Fruit fly (Drosophila melanogaster) whole organism, embryonic: ENCODE results near the gene CG3777.

Experiments used
- CG11504 ChIP-seq: fragments of 200-800 bp; sonication (Bioruptor generic); optimal IDR thresholded peaks from 3 replicates; lab custom pipeline; 2019; ENCODE audit warnings: missing biosample characterization, mild to moderate bottlenecking, missing genetic modification characterization, moderate library complexity
- CG12769 ChIP-seq: fragments of 200-800 bp; sonication (Bioruptor generic); optimal IDR thresholded peaks from 2 replicates; lab custom pipeline; 2019; ENCODE audit warnings: missing biosample characterization, mild to moderate bottlenecking, missing genetic modification characterization, moderate library complexity
- CG13894 ChIP-seq: fragments of 200-800 bp; sonication (Bioruptor generic); optimal IDR thresholded peaks from 3 replicates; lab custom pipeline; 2018; ENCODE audit warnings: missing biosample characterization, mild to moderate bottlenecking, missing genetic modification characterization, moderate library complexity
- CG1647 ChIP-seq: fragments of 200-800 bp; sonication (Bioruptor generic); optimal IDR thresholded peaks from 3 replicates; lab custom pipeline; 2016; ENCODE audit warnings: missing biosample characterization, missing genetic modification characterization
- CG18262 ChIP-seq: fragments of 200-800 bp; optimal IDR thresholded peaks from 3 replicates; lab custom pipeline; 2019; ENCODE audit warnings: missing biosample characterization, mild to moderate bottlenecking, missing genetic modification characterization, moderate library complexity
- CG2199 ChIP-seq: fragments of 200-800 bp; sonication (Bioruptor generic); IDR thresholded peaks from 3 replicates; pipeline ENCODE4 v1.3.6; 2022; ENCODE audit warnings: missing biosample characterization, missing genetic modification characterization
- CG34422 ChIP-seq: fragments of 200-800 bp; sonication (Bioruptor generic); IDR thresholded peaks from 3 replicates; pipeline ENCODE4 v1.3.6; 2022; ENCODE audit warnings: missing biosample characterization, missing genetic modification characterization
- CG4328 ChIP-seq: fragments of 200-800 bp; sonication (Bioruptor generic); optimal IDR thresholded peaks from 3 replicates; lab custom pipeline; 2017; ENCODE audit warnings: missing biosample characterization, missing genetic modification reagents, missing genetic modification characterization
- CG4360 ChIP-seq: fragments of 200-800 bp; sonication (Bioruptor generic); IDR thresholded peaks from 2 replicates; pipeline ENCODE4 v1.3.6; 2022; ENCODE audit warnings: missing biosample characterization, missing genetic modification characterization
- CG6175 ChIP-seq: fragments of 200-800 bp; sonication (Bioruptor generic); IDR thresholded peaks from 3 replicates; pipeline ENCODE4 v1.3.6; 2022; ENCODE audit warnings: missing biosample characterization, missing genetic modification characterization
- CG8281 ChIP-seq: fragments of 200-800 bp; sonication (Bioruptor generic); optimal IDR thresholded peaks from 2 replicates; lab custom pipeline; 2018; ENCODE audit warnings: missing biosample characterization, mild to moderate bottlenecking, missing genetic modification characterization, moderate library complexity
- CrebB ChIP-seq: fragments of 200-800 bp; sonication (Bioruptor generic); optimal IDR thresholded peaks from 3 replicates; lab custom pipeline; 2018; ENCODE audit warnings: missing biosample characterization, mild to moderate bottlenecking, missing genetic modification characterization
- Deaf1 ChIP-seq: fragments of 200-800 bp; optimal IDR thresholded peaks from 3 replicates; lab custom pipeline; 2019; ENCODE audit warnings: missing biosample characterization, mild to moderate bottlenecking, missing genetic modification characterization, moderate library complexity
- Dek ChIP-seq: fragments of 200-800 bp; sonication (Bioruptor generic); optimal IDR thresholded peaks from 3 replicates; lab custom pipeline; 2019; ENCODE audit warnings: missing biosample characterization, mild to moderate bottlenecking, missing genetic modification characterization, moderate library complexity
- Ets65A ChIP-seq: fragments of 200-800 bp; sonication (Bioruptor generic); peaks from one replicate; lab custom pipeline; 2016; ENCODE audit warnings: missing biosample characterization, missing genetic modification characterization
- HLH3B ChIP-seq: fragments of 200-800 bp; sonication (Bioruptor generic); IDR thresholded peaks from 2 replicates; pipeline ENCODE4 v1.3.6; 2022; ENCODE audit warnings: missing biosample characterization, missing genetic modification characterization
- Hr51 ChIP-seq, 2 experiments: fragments of 200-800 bp; sonication (Bioruptor generic); optimal IDR thresholded peaks; 2 replicates in 1 of 2; 3 replicates in 1 of 2; lab custom pipeline; 2016 to 2018; ENCODE audit warnings: missing biosample characterization in 2 of 2, missing genetic modification characterization in 2 of 2, mild to moderate bottlenecking in 1 of 2, moderate library complexity in 1 of 2
- Lpt ChIP-seq: fragments of >200 bp; optimal IDR thresholded peaks from 2 replicates; lab custom pipeline; 2018; ENCODE audit warnings: missing biosample characterization, missing genetic modification characterization
- Max ChIP-seq: fragments of 200-800 bp; sonication (Bioruptor generic); optimal IDR thresholded peaks from 2 replicates; lab custom pipeline; 2016; ENCODE audit warnings: missing biosample characterization, mild to moderate bottlenecking, missing genetic modification characterization
- Med ChIP-seq: fragments of 200-800 bp; sonication (Bioruptor generic); peaks from one replicate; lab custom pipeline; 2016; ENCODE audit warnings: missing biosample characterization, missing genetic modification characterization, mild to moderate bottlenecking, inconsistent platforms, moderate library complexity
- Mes4 ChIP-seq: fragments of 200-800 bp; sonication (Bioruptor generic); optimal IDR thresholded peaks from 2 replicates; lab custom pipeline; 2016; ENCODE audit warnings: missing biosample characterization, missing genetic modification characterization
- Mrtf ChIP-seq: fragments of 200-800 bp; sonication (Bioruptor generic); IDR thresholded peaks from 3 replicates; pipeline ENCODE4 v1.3.6; 2022; ENCODE audit warnings: missing biosample characterization, missing genetic modification characterization
- Trl ChIP-seq, 3 experiments: fragments of >200 bp in 2 of 3; fragments of 200-800 bp in 1 of 3; sonication (Bioruptor generic) in 1 of 3; optimal IDR thresholded peaks; 2 replicates in 1 of 3; 3 replicates in 2 of 3; lab custom pipeline; 2016 to 2017; ENCODE audit warnings: missing biosample characterization in 1 of 3, missing genetic modification characterization in 1 of 3
- bbx ChIP-seq: fragments of 200-800 bp; sonication (Bioruptor generic); IDR thresholded peaks from 2 replicates; pipeline ENCODE4 v1.3.6; 2022; ENCODE audit warnings: missing biosample characterization, missing genetic modification characterization; ENCODE audit not compliant: partially characterized antibody
- bigmax ChIP-seq: fragments of 200-800 bp; sonication (Bioruptor generic); optimal IDR thresholded peaks from 2 replicates; lab custom pipeline; 2018; ENCODE audit warnings: missing biosample characterization, mild to moderate bottlenecking, missing genetic modification characterization
- br ChIP-seq: fragments of >200 bp; optimal IDR thresholded peaks from 2 replicates; lab custom pipeline; 2017
- caup ChIP-seq: fragments of 200-800 bp; sonication (Bioruptor generic); optimal IDR thresholded peaks from 3 replicates; lab custom pipeline; 2017; ENCODE audit warnings: missing biosample characterization, mild to moderate bottlenecking, missing genetic modification characterization, moderate library complexity; ENCODE audit not compliant: severe bottlenecking
- chinmo ChIP-seq: fragments of 200-800 bp; sonication (Bioruptor generic); IDR thresholded peaks from 4 replicates; pipeline ENCODE4 v1.3.6; 2022; ENCODE audit warnings: missing biosample characterization, missing genetic modification characterization; ENCODE audit not compliant: partially characterized antibody
- ftz-f1 ChIP-seq: fragments of 200-800 bp; sonication (Bioruptor generic); optimal IDR thresholded peaks from 2 replicates; lab custom pipeline; 2016; ENCODE audit warnings: missing biosample characterization, missing genetic modification characterization
- gem ChIP-seq: fragments of 200-800 bp; sonication (Bioruptor generic); optimal IDR thresholded peaks from 2 replicates; lab custom pipeline; 2019; ENCODE audit warnings: missing biosample characterization, mild to moderate bottlenecking, missing genetic modification characterization, moderate library complexity
- kay ChIP-seq: fragments of 200-800 bp; sonication (Bioruptor generic); optimal IDR thresholded peaks from 2 replicates; lab custom pipeline; 2016; ENCODE audit warnings: missing biosample characterization, missing genetic modification characterization
- kni ChIP-seq: fragments of 200-800 bp; sonication (Bioruptor generic); optimal IDR thresholded peaks from 3 replicates; lab custom pipeline; 2017; ENCODE audit warnings: mild to moderate bottlenecking, missing biosample characterization, missing genetic modification reagents, missing genetic modification characterization
- scrt ChIP-seq: fragments of 200-800 bp; sonication (Bioruptor generic); optimal IDR thresholded peaks from 2 replicates; lab custom pipeline; 2018; ENCODE audit warnings: missing biosample characterization, mild to moderate bottlenecking, missing genetic modification characterization, moderate library complexity
- sens ChIP-seq: fragments of 200-800 bp; sonication (Bioruptor generic); peaks from one replicate; lab custom pipeline; 2016; ENCODE audit warnings: missing biosample characterization, missing genetic modification characterization
- tin ChIP-seq: fragments of 200-800 bp; sonication (Bioruptor generic); optimal IDR thresholded peaks from 3 replicates; lab custom pipeline; 2016; ENCODE audit warnings: missing biosample characterization, missing genetic modification characterization
- tio ChIP-seq: fragments of 200-800 bp; sonication (Bioruptor generic); optimal IDR thresholded peaks from 2 replicates; lab custom pipeline; 2017; ENCODE audit warnings: missing biosample characterization, missing genetic modification characterization, inconsistent platforms
- wor ChIP-seq: fragments of 200-800 bp; sonication (Bioruptor generic); IDR thresholded peaks from 2 replicates; pipeline ENCODE4 v1.3.6; 2022; ENCODE audit warnings: missing biosample characterization, missing genetic modification characterization
- yki ChIP-seq: fragments of >200 bp; optimal IDR thresholded peaks from 3 replicates; lab custom pipeline; 2018

The CG3777 gene

DNA sequence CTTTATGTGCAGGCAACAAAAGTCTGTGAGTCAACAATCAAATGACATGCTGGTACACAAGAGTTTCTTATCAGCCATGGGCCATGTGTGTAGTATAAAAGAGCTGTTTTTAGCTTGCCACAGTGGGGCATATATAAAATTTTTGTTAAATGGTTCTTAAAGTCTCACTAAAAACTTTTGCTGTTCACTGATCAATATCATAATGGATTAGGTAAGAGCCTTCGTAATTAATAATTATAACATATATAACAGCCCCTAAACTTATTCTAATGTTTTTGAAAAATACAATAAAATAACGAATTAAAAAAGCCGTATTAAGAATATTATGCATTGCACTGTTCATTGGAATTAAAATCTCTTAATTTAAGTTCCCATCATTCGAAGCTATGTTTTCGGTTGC is 13.8 kb downstream of the CG3777 start (continued):
- TF ChIP-seq CG8281 (no peak), ftz-f1 (GFP tag; lab: Kevin White, UChicago) (no peak), CG1647 (GFP tag; lab: Kevin White, UChicago) (no peak), kni (GFP tag; lab: Kevin White, UChicago) (no peak), bigmax (GFP tag; lab: Kevin White, UChicago) (no peak), CG34422 (GFP tag; lab: Robert Waterston, UW) (no peak), sens (GFP tag; lab: Kevin White, UChicago) (peak; percentile 69), tio (GFP tag; lab: Kevin White, UChicago) (peak; percentile 5), yki (lab: Kevin White, UChicago) (no peak), br (lab: Kevin White, UChicago) (no peak), caup (no peak), CG11504 (tag; lab: Kevin White, UChicago) (peak; percentile 15), CG18262 (peak; percentile 20), Dek (tag; lab: Kevin White, UChicago) (no peak), Trl (optimal IDR thresholded peaks at IDR 0.05; lab: Kevin White, UChicago) (no peak), Trl (GFP tag; optimal IDR thresholded peaks at IDR 0.05; lab: Kevin White, UChicago) (no peak), CG12769 (tag; lab: Kevin White, UChicago) (no peak), gem (tag; lab: Kevin White, UChicago) (peak; percentile 40), Mes4 (GFP tag; lab: Kevin White, UChicago) (no peak), Max (GFP tag; lab: Kevin White, UChicago) (no peak), CrebB (tag; lab: Kevin White, UChicago) (no peak)
- TF ChIP-seq, all 482 proteins: peak for 6

DNA sequence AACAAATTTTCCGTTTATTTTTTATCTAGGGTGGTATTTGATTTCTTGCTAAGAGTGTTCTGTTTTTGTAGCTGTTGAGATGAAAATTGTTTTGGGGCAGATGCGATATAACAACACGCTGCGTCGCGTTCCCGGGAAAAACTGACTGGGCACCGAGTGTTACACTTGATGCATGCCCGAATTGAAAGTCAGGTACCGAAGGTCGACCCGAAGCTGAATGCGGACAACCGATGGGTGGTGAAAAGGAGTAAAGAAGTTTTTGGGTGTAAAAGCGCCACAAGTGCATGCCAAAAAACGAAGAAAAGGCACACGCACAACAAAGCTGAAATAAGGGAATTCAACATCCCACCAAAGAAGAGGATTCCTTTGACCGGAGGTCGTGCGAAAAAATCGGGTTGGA is 15.3 kb downstream of the CG3777 start, which contains the start of gene CG13375:
Gene CG13375 (minus strand): TSS at position 124 of the 400 bp plus-strand sequence.
- TF ChIP-seq CG2199 (GFP tag; lab: Robert Waterston, UW), result 0 out of 3 replicates have a peak, but pooled peaks have one; percentile 46
- peak; percentile 7 for TF ChIP-seq scrt (GFP tag; lab: Kevin White, UChicago)
- TF ChIP-seq Med, result peak; percentile 23
- peak; percentile 95 for TF ChIP-seq Deaf1 (tag; lab: Kevin White, UChicago)
- peak; percentile 60 for TF ChIP-seq Ets65A
- peak; percentile 9 for TF ChIP-seq CG13894 (tag; lab: Kevin White, UChicago)
- no peak for TF ChIP-seq tin (GFP tag; lab: Kevin White, UChicago)
- TF ChIP-seq Hr51 (GFP tag; optimal IDR thresholded peaks at IDR 0.05; lab: Kevin White, UChicago), result peak in 1 of 2 experiments; percentile 31
- TF ChIP-seq chinmo (GFP tag; lab: Robert Waterston, UW), result 0 out of 4 replicates have a peak, but pooled peaks have one; percentile 23
- no peak for TF ChIP-seq sens (GFP tag; lab: Kevin White, UChicago)
- no peak for TF ChIP-seq CG4360 (GFP tag; lab: Robert Waterston, UW)

DNA sequence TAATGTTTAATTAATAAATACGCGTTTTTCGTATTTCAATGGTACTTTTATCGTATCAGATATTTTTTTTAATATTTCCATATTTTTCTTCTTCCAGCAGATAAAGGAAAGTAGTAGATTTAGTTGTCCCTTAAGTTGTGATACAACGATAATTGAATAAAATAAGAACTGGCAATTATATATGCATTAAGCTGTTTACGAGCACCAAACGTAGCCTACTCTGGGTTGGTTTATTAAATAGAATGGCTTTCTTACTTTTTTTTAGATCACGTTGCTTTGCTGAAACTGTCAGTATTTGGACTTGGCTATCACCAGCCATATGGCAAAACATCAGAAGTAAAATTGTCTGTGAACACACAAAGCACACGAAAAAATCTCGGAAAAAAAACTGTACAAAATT is 27.9 kb downstream of the CG3777 start, which contains the start of gene CG12470:
Gene CG12470 (plus strand): TSS at position 301 of the 400 bp plus-strand sequence.
- TF ChIP-seq Mrtf, result no peak
- no peak for TF ChIP-seq wor
- TF ChIP-seq bbx (GFP tag; lab: Robert Waterston, UW), result no peak
- no peak for TF ChIP-seq Lpt (GFP tag; lab: Kevin White, UChicago)
- TF ChIP-seq HLH3B (GFP tag; lab: Robert Waterston, UW), result no peak
- no peak for TF ChIP-seq kay (GFP tag; lab: Kevin White, UChicago)
- no peak for TF ChIP-seq CG4328 (GFP tag; lab: Kevin White, UChicago)
- no peak for TF ChIP-seq CG6175 (GFP tag; lab: Robert Waterston, UW)
- TF ChIP-seq gem (tag; lab: Kevin White, UChicago), result no peak
